Fruit fly (Drosophila melanogaster): ENCODE data around the gene VhaPPA1-2.

VhaPPA1-2 gene

DNA sequence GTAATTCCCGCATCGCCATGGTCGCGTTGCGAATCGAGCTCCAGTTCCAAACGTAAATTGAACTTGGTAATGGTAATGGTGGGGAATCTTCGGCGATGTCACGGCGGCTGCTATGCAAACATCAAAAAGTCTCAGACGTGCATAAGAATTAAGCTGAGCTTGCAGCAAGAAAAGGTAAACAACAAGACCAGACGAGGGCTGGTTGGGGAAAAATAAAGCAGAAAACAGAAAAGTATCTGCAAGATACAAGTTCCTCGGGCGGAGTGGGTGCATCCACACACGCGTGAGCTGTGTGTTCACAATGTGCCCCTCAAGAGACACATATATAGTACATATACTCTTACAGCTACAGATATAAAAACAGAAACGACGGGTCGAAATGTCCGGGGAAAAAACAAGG, 47.5 kb downstream of the VhaPPA1-2 start:
- TF ChIP-seq CG12768 (GFP tag; optimal IDR thresholded peaks at IDR 0.05), result no peak
- no peak for TF ChIP-seq CG7101 (tag; optimal IDR thresholded peaks at IDR 0.05)
- TF ChIP-seq tj (GFP tag; optimal IDR thresholded peaks at IDR 0.05), result peak; percentile 26
- no peak for TF ChIP-seq CG1620 (GFP tag; optimal IDR thresholded peaks at IDR 0.05)
- TF ChIP-seq CG5204 (GFP tag; optimal IDR thresholded peaks at IDR 0.05), result no peak
- TF ChIP-seq cnc (optimal IDR thresholded peaks at IDR 0.05), result no peak
- no peak for TF ChIP-seq ovo (GFP tag; optimal IDR thresholded peaks at IDR 0.05)

Measured in whole organism, adult.